Fruit fly (Drosophila melanogaster) whole organism, embryonic: Measurements from ENCODE around the gene gdl.

Experiments used
- CG10431 ChIP-seq: fragments of 200-800 bp; sonication (Bioruptor generic); optimal IDR thresholded peaks from 3 replicates; lab custom pipeline; 2018; ENCODE audit warnings: missing biosample characterization, mild to moderate bottlenecking, missing genetic modification characterization
- CG10979 ChIP-seq: fragments of 200-800 bp; sonication (Bioruptor generic); optimal IDR thresholded peaks from 2 replicates; lab custom pipeline; 2018; ENCODE audit warnings: missing biosample characterization, mild to moderate bottlenecking, missing genetic modification characterization, moderate library complexity
- CG11398 ChIP-seq: fragments of 200-800 bp; sonication (Bioruptor generic); optimal IDR thresholded peaks from 2 replicates; lab custom pipeline; 2016; ENCODE audit warnings: missing biosample characterization, missing genetic modification characterization
- CG12236 ChIP-seq: fragments of 200-800 bp; sonication (Bioruptor generic); optimal IDR thresholded peaks from 2 replicates; lab custom pipeline; 2016; ENCODE audit warnings: missing biosample characterization, missing genetic modification characterization
- CG12659 ChIP-seq: fragments of 200-800 bp; sonication (Bioruptor generic); optimal IDR thresholded peaks from 3 replicates; lab custom pipeline; 2017; ENCODE audit warnings: mild to moderate bottlenecking, missing biosample characterization, missing genetic modification reagents, missing genetic modification characterization
- CG13287 ChIP-seq: fragments of 200-800 bp; sonication (Bioruptor generic); IDR thresholded peaks from 2 replicates; pipeline ENCODE4 v1.3.6; 2022; ENCODE audit warnings: missing biosample characterization, missing genetic modification characterization; ENCODE audit not compliant: partially characterized antibody
- CG1602 ChIP-seq: fragments of 200-800 bp; sonication (Bioruptor generic); optimal IDR thresholded peaks from 3 replicates; lab custom pipeline; 2016; ENCODE audit warnings: missing biosample characterization, missing genetic modification characterization
- CG17359 ChIP-seq: fragments of 200-800 bp; sonication (Bioruptor generic); optimal IDR thresholded peaks from 3 replicates; lab custom pipeline; 2018; ENCODE audit warnings: missing biosample characterization, mild to moderate bottlenecking, missing genetic modification characterization, moderate library complexity
- CG17912 ChIP-seq: fragments of 200-800 bp; sonication (Bioruptor generic); optimal IDR thresholded peaks from 2 replicates; lab custom pipeline; 2018; ENCODE audit warnings: missing biosample characterization, mild to moderate bottlenecking, missing genetic modification characterization
- CG42726 ChIP-seq: fragments of 200-800 bp; sonication (Bioruptor generic); IDR thresholded peaks from 2 replicates; pipeline ENCODE4 v1.3.6; 2022; ENCODE audit warnings: missing biosample characterization, missing genetic modification characterization; ENCODE audit not compliant: partially characterized antibody
- CG4282 ChIP-seq: fragments of 200-800 bp; sonication (Bioruptor generic); optimal IDR thresholded peaks from 2 replicates; lab custom pipeline; 2016; ENCODE audit warnings: missing biosample characterization, missing genetic modification characterization
- CG43689 ChIP-seq: fragments of 200-800 bp; sonication (Bioruptor generic); IDR thresholded peaks from 2 replicates; pipeline ENCODE4 v1.3.6; 2022; ENCODE audit warnings: missing biosample characterization, missing genetic modification characterization
- CG4854 ChIP-seq: fragments of 200-800 bp; sonication (Bioruptor generic); optimal IDR thresholded peaks from 2 replicates; lab custom pipeline; 2016; ENCODE audit warnings: missing biosample characterization, missing genetic modification characterization, inconsistent platforms
- CG6175 ChIP-seq: fragments of 200-800 bp; sonication (Bioruptor generic); IDR thresholded peaks from 3 replicates; pipeline ENCODE4 v1.3.6; 2022; ENCODE audit warnings: missing biosample characterization, missing genetic modification characterization
- CG6272 ChIP-seq: fragments of 200-800 bp; sonication (Bioruptor generic); IDR thresholded peaks from 2 replicates; pipeline ENCODE4 v1.3.6; 2022; ENCODE audit warnings: missing biosample characterization, missing genetic modification characterization
- CG6689 ChIP-seq: fragments of 200-800 bp; sonication (Bioruptor generic); IDR thresholded peaks from 2 replicates; pipeline ENCODE4 v1.3.6; 2022; ENCODE audit warnings: missing biosample characterization, missing genetic modification characterization
- CG7271 ChIP-seq: fragments of 200-800 bp; sonication (Bioruptor generic); optimal IDR thresholded peaks from 2 replicates; lab custom pipeline; 2018; ENCODE audit warnings: missing biosample characterization, mild to moderate bottlenecking, missing genetic modification characterization, moderate library complexity
- CG7786 ChIP-seq: fragments of 200-800 bp; sonication (Bioruptor generic); optimal IDR thresholded peaks from 2 replicates; lab custom pipeline; 2016; ENCODE audit warnings: missing biosample characterization, missing genetic modification characterization
- CG9727 ChIP-seq: fragments of 200-800 bp; sonication (Bioruptor generic); optimal IDR thresholded peaks from 3 replicates; lab custom pipeline; 2017; ENCODE audit warnings: missing biosample characterization, mild to moderate bottlenecking, missing genetic modification characterization
- CG9817 ChIP-seq: fragments of 200-800 bp; sonication (Bioruptor generic); optimal IDR thresholded peaks from 2 replicates; lab custom pipeline; 2018; ENCODE audit warnings: missing biosample characterization, mild to moderate bottlenecking, missing genetic modification characterization, moderate library complexity
- Elba2 ChIP-seq: fragments of 200-800 bp; sonication (Bioruptor generic); optimal IDR thresholded peaks from 3 replicates; lab custom pipeline; 2016; ENCODE audit warnings: missing biosample characterization, missing genetic modification characterization
- Ets97D ChIP-seq: fragments of 200-800 bp; sonication (Bioruptor generic); optimal IDR thresholded peaks from 3 replicates; lab custom pipeline; 2016; ENCODE audit warnings: missing biosample characterization, missing genetic modification characterization
- HHEX ChIP-seq: fragments of 200-800 bp; sonication (Bioruptor generic); optimal IDR thresholded peaks from 3 replicates; lab custom pipeline; 2017; ENCODE audit warnings: missing biosample characterization, mild to moderate bottlenecking, missing genetic modification characterization, missing genetic modification reagents
- Hr3 ChIP-seq: fragments of 200-800 bp; sonication (Bioruptor generic); optimal IDR thresholded peaks from 3 replicates; lab custom pipeline; 2016; ENCODE audit warnings: missing biosample characterization, missing genetic modification characterization
- Max ChIP-seq: fragments of 200-800 bp; sonication (Bioruptor generic); optimal IDR thresholded peaks from 2 replicates; lab custom pipeline; 2016; ENCODE audit warnings: missing biosample characterization, mild to moderate bottlenecking, missing genetic modification characterization
- Nf-YC ChIP-seq: fragments of 200-800 bp; optimal IDR thresholded peaks from 3 replicates; lab custom pipeline; 2019; ENCODE audit warnings: missing biosample characterization, mild to moderate bottlenecking, missing genetic modification characterization, moderate library complexity
- NfI ChIP-seq: fragments of 200-800 bp; sonication (Bioruptor generic); optimal IDR thresholded peaks from 3 replicates; lab custom pipeline; 2018; ENCODE audit warnings: missing biosample characterization, mild to moderate bottlenecking, missing genetic modification characterization, moderate library complexity
- Sox100B ChIP-seq: fragments of 200-800 bp; sonication (Bioruptor generic); optimal IDR thresholded peaks from 3 replicates; lab custom pipeline; 2018; ENCODE audit warnings: missing biosample characterization, mild to moderate bottlenecking, missing genetic modification characterization
- Sry-δ ChIP-seq: fragments of 200-800 bp; sonication (Bioruptor generic); optimal IDR thresholded peaks from 2 replicates; lab custom pipeline; 2016; ENCODE audit warnings: missing biosample characterization, missing genetic modification characterization
- Vsx1 ChIP-seq: fragments of 200-800 bp; sonication (Bioruptor generic); optimal IDR thresholded peaks from 2 replicates; lab custom pipeline; 2017; ENCODE audit warnings: missing biosample characterization, mild to moderate bottlenecking, missing genetic modification characterization, missing genetic modification reagents
- ash1 ChIP-seq: fragments of 200-800 bp; sonication (Bioruptor generic); optimal IDR thresholded peaks from 2 replicates; lab custom pipeline; 2018; ENCODE audit warnings: missing biosample characterization, mild to moderate bottlenecking, missing genetic modification characterization
- chm ChIP-seq: fragments of 200-800 bp; sonication (Bioruptor generic); IDR thresholded peaks from 2 replicates; pipeline ENCODE4 v1.3.6; 2022; ENCODE audit warnings: missing biosample characterization, missing genetic modification characterization
- crol ChIP-seq: fragments of 200-800 bp; sonication (Bioruptor generic); IDR thresholded peaks from 2 replicates; pipeline ENCODE4 v1.3.6; 2022; ENCODE audit warnings: missing biosample characterization, missing genetic modification characterization
- da ChIP-seq: fragments of 200-800 bp; sonication (Bioruptor generic); optimal IDR thresholded peaks from 2 replicates; lab custom pipeline; 2016; ENCODE audit warnings: missing biosample characterization, missing genetic modification characterization
- dpn ChIP-seq, 2 experiments: fragments of 200-800 bp; sonication (Bioruptor generic); optimal IDR thresholded peaks; 3 replicates each; lab custom pipeline; 2016; ENCODE audit warnings: missing biosample characterization in 2 of 2, missing genetic modification characterization in 2 of 2
- eyg ChIP-seq: fragments of 200-800 bp; sonication (Bioruptor generic); optimal IDR thresholded peaks from 3 replicates; lab custom pipeline; 2016; ENCODE audit warnings: missing biosample characterization, missing genetic modification characterization
- gcm2 ChIP-seq: fragments of 200-800 bp; sonication (Bioruptor generic); optimal IDR thresholded peaks from 2 replicates; lab custom pipeline; 2016; ENCODE audit warnings: missing biosample characterization, missing genetic modification characterization
- grn ChIP-seq: fragments of 200-800 bp; sonication (Bioruptor generic); optimal IDR thresholded peaks from 3 replicates; lab custom pipeline; 2017; ENCODE audit warnings: missing biosample characterization, missing genetic modification characterization
- insv ChIP-seq, 2 experiments: fragments of 200-800 bp; sonication (Bioruptor generic); optimal IDR thresholded peaks; 3 replicates each; lab custom pipeline; 2016 to 2018; ENCODE audit warnings: missing biosample characterization in 2 of 2, missing genetic modification characterization in 2 of 2
- kay ChIP-seq: fragments of 200-800 bp; sonication (Bioruptor generic); optimal IDR thresholded peaks from 2 replicates; lab custom pipeline; 2016; ENCODE audit warnings: missing biosample characterization, missing genetic modification characterization
- otp ChIP-seq: fragments of 200-800 bp; sonication (Bioruptor generic); IDR thresholded peaks from 3 replicates; pipeline ENCODE4, ENCODE4 v1.3.6; 2022; ENCODE audit warnings: missing biosample characterization, missing genetic modification characterization
- ranshi ChIP-seq: fragments of 200-800 bp; sonication (Bioruptor generic); IDR thresholded peaks from 2 replicates; pipeline ENCODE4 v1.3.6; 2022; ENCODE audit warnings: missing biosample characterization, missing genetic modification characterization
- slbo ChIP-seq: fragments of 200-800 bp; sonication (Bioruptor generic); IDR thresholded peaks from 2 replicates; pipeline ENCODE4 v1.3.6; 2022; ENCODE audit warnings: missing biosample characterization, missing genetic modification characterization
- slou ChIP-seq: fragments of 200-800 bp; sonication (Bioruptor generic); optimal IDR thresholded peaks from 3 replicates; lab custom pipeline; 2016; ENCODE audit warnings: missing biosample characterization, missing genetic modification characterization
- sqz ChIP-seq: fragments of 200-800 bp; sonication (Bioruptor generic); optimal IDR thresholded peaks from 3 replicates; lab custom pipeline; 2018; ENCODE audit warnings: missing biosample characterization, mild to moderate bottlenecking, missing genetic modification characterization
- sug ChIP-seq: fragments of 200-800 bp; optimal IDR thresholded peaks from 2 replicates; lab custom pipeline; 2019; ENCODE audit warnings: missing biosample characterization, mild to moderate bottlenecking, missing genetic modification characterization, moderate library complexity
- tin ChIP-seq: fragments of 200-800 bp; sonication (Bioruptor generic); optimal IDR thresholded peaks from 3 replicates; lab custom pipeline; 2016; ENCODE audit warnings: missing biosample characterization, missing genetic modification characterization
- tll ChIP-seq, 2 experiments: fragments of 200-800 bp in 1 of 2; fragments of >200 bp in 1 of 2; sonication (Bioruptor generic) in 1 of 2; optimal IDR thresholded peaks; 2 replicates each; lab custom pipeline; 2017 to 2019; ENCODE audit warnings: missing biosample characterization in 2 of 2, missing genetic modification characterization in 2 of 2, mild to moderate bottlenecking in 1 of 2, moderate library complexity in 1 of 2
- vfl ChIP-seq: fragments of 200-800 bp; sonication (Bioruptor generic); optimal IDR thresholded peaks from 2 replicates; lab custom pipeline; 2016; ENCODE audit warnings: missing biosample characterization, missing genetic modification characterization
- zfh2 ChIP-seq: fragments of 200-800 bp; sonication (Bioruptor generic); optimal IDR thresholded peaks from 2 replicates; lab custom pipeline; 2016; ENCODE audit warnings: missing biosample characterization, missing genetic modification characterization

Gene gdl

dm6 chr3L:15500813-15501645 is 8.2 kb upstream of the gdl start, which contains the start of gene CG7272 (continued):
- TF ChIP-seq crol (GFP tag; lab: Robert Waterston, UW) (peak; percentile 86), CG6689 (GFP tag; lab: Robert Waterston, UW) (no peak), CG11398 (GFP tag; lab: Kevin White, UChicago) (no peak), CG1602 (GFP tag; lab: Kevin White, UChicago) (no peak), CG43689 (no peak), tin (GFP tag; lab: Kevin White, UChicago) (no peak), chm (GFP tag; lab: Robert Waterston, UW) (no peak), CG10979 (tag; lab: Kevin White, UChicago) (no peak), Sry-δ (peak; percentile 53), zfh2 (GFP tag; lab: Kevin White, UChicago) (peak; percentile 20), CG6175 (0 out of 3 replicates have a peak, but pooled peaks have one; percentile 22), grn (GFP tag; lab: Kevin White, UChicago) (peak; percentile 14), Max (no peak), otp (GFP tag; lab: Robert Waterston, UW) (0 out of 3 replicates have a peak, but pooled peaks have one; percentile 6), CG10431 (no peak), sqz (GFP tag; lab: Kevin White, UChicago) (peak; percentile 44), CG42726 (GFP tag; lab: Robert Waterston, UW) (no peak), ash1 (no peak), Vsx1 (GFP tag; lab: Kevin White, UChicago) (no peak), Sox100B (no peak), tll (GFP tag; optimal IDR thresholded peaks at IDR 0.05; lab: Kevin White, UChicago) (no peak), CG12659 (GFP tag; lab: Kevin White, UChicago) (peak; percentile 38), CG7786 (GFP tag; lab: Kevin White, UChicago) (no peak), CG9817 (tag; lab: Kevin White, UChicago) (no peak), CG4854 (GFP tag; lab: Kevin White, UChicago) (no peak), Hr3 (GFP tag; lab: Kevin White, UChicago) (no peak), dpn (GFP tag; optimal IDR thresholded peaks at IDR 0.05; lab: Kevin White, UChicago) (no peak), CG17359 (no peak), vfl (GFP tag; lab: Kevin White, UChicago) (no peak), CG12236 (no peak), kay (GFP tag; lab: Kevin White, UChicago) (no peak), CG4282 (GFP tag; lab: Kevin White, UChicago) (no peak), slou (GFP tag; lab: Kevin White, UChicago) (no peak), Nf-YC (tag; lab: Kevin White, UChicago) (peak; percentile 45), CG9727 (GFP tag; lab: Kevin White, UChicago) (no peak), sug (tag; lab: Kevin White, UChicago) (peak; percentile 91), Ets97D (GFP tag; lab: Kevin White, UChicago) (peak; percentile 18), CG13287 (GFP tag; lab: Robert Waterston, UW) (peak; percentile 66), Elba2 (no peak), da (no peak), eyg (GFP tag; lab: Kevin White, UChicago) (peak; percentile 18), CG7271 (no peak), ranshi (GFP tag; lab: Robert Waterston, UW) (no peak), NfI (no peak), CG6272 (no peak), slbo (GFP tag; lab: Robert Waterston, UW) (no peak), gcm2 (no peak), insv (GFP tag; optimal IDR thresholded peaks at IDR 0.05; lab: Kevin White, UChicago) (no peak), CG17912 (GFP tag; lab: Kevin White, UChicago) (no peak), HHEX (GFP tag; lab: Kevin White, UChicago) (no peak)
